Fruit fly (Drosophila melanogaster): ENCODE results near the gene CG17717.

CG17717 gene

DNA sequence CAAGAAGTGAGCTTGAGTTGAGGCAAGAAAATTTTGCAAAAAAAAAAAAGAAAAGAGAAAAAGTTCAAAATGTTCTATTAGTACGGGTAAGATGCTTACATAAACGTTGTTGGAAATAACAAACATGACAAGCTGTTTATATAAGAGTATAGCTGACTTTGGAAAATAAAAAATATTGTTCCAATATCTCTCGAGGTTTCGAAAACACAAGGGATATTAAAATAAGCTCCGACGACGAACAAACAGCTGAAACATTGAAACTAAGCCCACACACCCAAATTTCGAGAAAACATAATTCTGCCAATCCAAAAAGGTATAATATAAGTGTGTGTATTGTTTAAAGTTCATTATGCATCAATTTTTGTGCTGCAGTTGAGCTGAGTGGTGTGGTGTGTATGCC is 15.3 kb upstream of the CG17717 start:
- TF ChIP-seq CG13204 (GFP tag; optimal IDR thresholded peaks at IDR 0.05) (no peak), CG15710 (tag; optimal IDR thresholded peaks at IDR 0.05) (peak; percentile 36), D1 (tag; optimal IDR thresholded peaks at IDR 0.05) (no peak), gl (tag; optimal IDR thresholded peaks at IDR 0.05) (no peak), EcR (GFP tag; optimal IDR thresholded peaks at IDR 0.05) (no peak), Pif1A (GFP tag; optimal IDR thresholded peaks at IDR 0.05) (peak; percentile 19), CG17806 (tag; optimal IDR thresholded peaks at IDR 0.05) (peak; percentile 15), Ets98B (GFP tag; IDR thresholded peaks at IDR 0.05) (no peak), CG9948 (tag; optimal IDR thresholded peaks at IDR 0.05) (peak; percentile 17), CG4496 (GFP tag; IDR thresholded peaks at IDR 0.05) (no peak), CG34367 (tag; optimal IDR thresholded peaks at IDR 0.05) (no peak), rn (GFP tag; IDR thresholded peaks at IDR 0.05) (no peak), CG8301 (tag; optimal IDR thresholded peaks at IDR 0.05) (peak; percentile 37), CG10348 (GFP tag; IDR thresholded peaks at IDR 0.05) (no peak), Snoo (tag; optimal IDR thresholded peaks at IDR 0.05) (peak; percentile 16), Pif1B (GFP tag; optimal IDR thresholded peaks at IDR 0.05) (peak; percentile 4), CG32121 (GFP tag; IDR thresholded peaks at IDR 0.05) (no peak), CG8159 (tag; optimal IDR thresholded peaks at IDR 0.05) (peak; percentile 40), CG14655 (GFP tag; optimal IDR thresholded peaks at IDR 0.05) (peak; percentile 63), fd96Ca (GFP tag; IDR thresholded peaks at IDR 0.05) (peak; percentile 43; the same call in 1 of the 3 replicates), CG12605 (GFP tag; IDR thresholded peaks at IDR 0.05) (no peak)

DNA sequence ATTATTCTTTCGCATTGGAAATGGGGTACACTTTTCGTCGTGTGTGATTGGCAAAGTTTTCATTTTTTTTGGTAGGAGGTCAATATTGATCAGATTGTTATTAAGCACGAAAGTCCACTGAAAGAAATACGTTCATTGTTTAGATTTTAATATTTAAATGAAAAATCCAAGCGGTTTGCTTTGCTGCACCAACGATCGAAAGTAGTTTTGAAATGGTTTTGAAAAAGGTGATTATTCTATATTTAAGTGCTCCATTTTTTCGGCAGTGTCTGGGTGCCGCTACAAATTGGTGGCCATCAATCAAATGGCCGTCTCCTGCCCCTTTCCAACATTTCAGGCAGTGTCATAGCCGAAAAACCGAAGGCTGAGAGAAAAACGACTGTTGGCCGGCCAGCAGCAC is 14.6 kb upstream of the CG17717 start:
- TF ChIP-seq CG8301 (tag; optimal IDR thresholded peaks at IDR 0.05): peak; percentile 29
- no peak for TF ChIP-seq CG10348 (GFP tag; IDR thresholded peaks at IDR 0.05)
- TF ChIP-seq CG4496 (GFP tag; IDR thresholded peaks at IDR 0.05): peak; percentile 78
- TF ChIP-seq Pif1A (GFP tag; optimal IDR thresholded peaks at IDR 0.05): no peak
- TF ChIP-seq rn (GFP tag; IDR thresholded peaks at IDR 0.05): no peak
- TF ChIP-seq CG9948 (tag; optimal IDR thresholded peaks at IDR 0.05): no peak
- no peak for TF ChIP-seq Snoo (tag; optimal IDR thresholded peaks at IDR 0.05)
- TF ChIP-seq fd96Ca (GFP tag; IDR thresholded peaks at IDR 0.05): peak; percentile 68; the same call in 2 of the 3 replicates
- TF ChIP-seq CG15710 (tag; optimal IDR thresholded peaks at IDR 0.05): no peak
- TF ChIP-seq Ets98B (GFP tag; IDR thresholded peaks at IDR 0.05): peak; percentile 53
- peak; percentile 9 for TF ChIP-seq Pif1B (GFP tag; optimal IDR thresholded peaks at IDR 0.05)
- no peak for TF ChIP-seq EcR (GFP tag; optimal IDR thresholded peaks at IDR 0.05)
- TF ChIP-seq CG17806 (tag; optimal IDR thresholded peaks at IDR 0.05): no peak
- TF ChIP-seq CG34367 (tag; optimal IDR thresholded peaks at IDR 0.05): no peak
- TF ChIP-seq CG12605 (GFP tag; IDR thresholded peaks at IDR 0.05): peak; percentile 33; the same call in 1 of the 2 replicates
- TF ChIP-seq CG14655 (GFP tag; optimal IDR thresholded peaks at IDR 0.05): peak; percentile 27
- TF ChIP-seq CG32121 (GFP tag; IDR thresholded peaks at IDR 0.05): peak; percentile 13; the same call in 1 of the 2 replicates
- no peak for TF ChIP-seq CG13204 (GFP tag; optimal IDR thresholded peaks at IDR 0.05)
- TF ChIP-seq CG8159 (tag; optimal IDR thresholded peaks at IDR 0.05): no peak
- no peak for TF ChIP-seq D1 (tag; optimal IDR thresholded peaks at IDR 0.05)

DNA sequence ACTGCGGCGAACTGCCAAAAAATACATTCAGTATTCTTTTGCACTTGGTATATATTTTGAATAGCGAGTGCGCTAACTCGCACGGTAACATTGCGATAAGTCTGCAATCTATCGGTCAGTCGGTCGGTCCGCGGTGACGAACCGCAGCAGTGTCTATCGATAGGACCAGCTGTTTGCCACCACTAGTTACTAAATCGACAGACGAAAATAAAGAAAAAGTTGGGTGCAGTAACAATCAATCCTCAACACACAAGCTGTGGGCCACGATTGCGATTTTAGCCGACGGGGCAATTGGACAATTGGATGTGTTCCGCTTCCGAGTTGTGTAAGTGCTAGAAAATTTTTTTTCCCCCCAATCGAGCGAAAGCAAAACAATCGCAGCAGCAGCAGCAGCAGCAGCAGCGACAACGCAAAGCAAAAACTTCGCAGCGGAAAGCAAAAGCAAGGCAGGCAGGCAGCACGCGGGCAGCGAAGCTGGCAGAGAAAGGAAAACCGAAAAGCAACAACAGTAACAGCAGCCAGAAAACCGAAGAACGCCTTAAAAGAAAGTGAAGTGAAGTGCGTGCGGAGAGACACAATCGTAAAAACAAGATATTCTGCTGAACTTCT is 1.7 kb downstream of the CG17717 start, which contains the start of gene Pat1:
Gene Pat1, plus strand, starts transcription at position 96 of the 609 bp plus-strand sequence.
- TF ChIP-seq gl (tag; optimal IDR thresholded peaks at IDR 0.05) (no peak), CG10348 (GFP tag; IDR thresholded peaks at IDR 0.05) (no peak), CG4496 (GFP tag; IDR thresholded peaks at IDR 0.05) (0 out of 3 replicates have a peak, but pooled peaks have one; percentile 30), Ets98B (GFP tag; IDR thresholded peaks at IDR 0.05) (peak; percentile 20; the same call in 1 of the 2 replicates), CG13204 (GFP tag; optimal IDR thresholded peaks at IDR 0.05) (no peak), CG17806 (tag; optimal IDR thresholded peaks at IDR 0.05) (no peak), EcR (GFP tag; optimal IDR thresholded peaks at IDR 0.05) (peak; percentile 26), D1 (tag; optimal IDR thresholded peaks at IDR 0.05) (no peak), CG9948 (tag; optimal IDR thresholded peaks at IDR 0.05) (no peak), Pif1B (GFP tag; optimal IDR thresholded peaks at IDR 0.05) (no peak), rn (GFP tag; IDR thresholded peaks at IDR 0.05) (no peak), CG12605 (GFP tag; IDR thresholded peaks at IDR 0.05) (no peak), fd96Ca (GFP tag; IDR thresholded peaks at IDR 0.05) (no peak), CG8301 (tag; optimal IDR thresholded peaks at IDR 0.05) (peak; percentile 27), CG8159 (tag; optimal IDR thresholded peaks at IDR 0.05) (no peak), CG14655 (GFP tag; optimal IDR thresholded peaks at IDR 0.05) (no peak), Pif1A (GFP tag; optimal IDR thresholded peaks at IDR 0.05) (no peak), Snoo (tag; optimal IDR thresholded peaks at IDR 0.05) (peak; percentile 17), CG34367 (tag; optimal IDR thresholded peaks at IDR 0.05) (no peak), CG15710 (tag; optimal IDR thresholded peaks at IDR 0.05) (no peak), CG32121 (GFP tag; IDR thresholded peaks at IDR 0.05) (no peak)

DNA sequence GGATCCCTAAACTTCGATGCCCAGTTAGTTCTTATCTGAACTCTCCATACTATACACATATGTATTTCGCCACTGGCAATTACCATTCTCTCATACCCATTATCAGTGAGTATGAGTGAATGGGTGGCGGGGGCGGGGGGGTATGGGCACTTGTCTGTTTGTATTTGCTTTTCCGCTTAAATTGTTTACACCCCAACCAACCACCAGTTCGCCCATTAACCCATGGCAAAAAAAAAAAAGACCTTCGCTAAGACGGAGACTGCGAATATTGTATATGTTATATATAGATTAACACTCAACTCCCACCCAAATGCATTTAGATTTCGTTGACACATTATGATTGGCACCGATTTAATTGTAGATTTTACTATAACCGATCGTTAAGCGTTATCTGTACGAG is 3.0 kb downstream of the CG17717 start:
- TF ChIP-seq CG12605 (GFP tag; IDR thresholded peaks at IDR 0.05): no peak; the same call in 1 of the 2 replicates
- TF ChIP-seq CG32121 (GFP tag; IDR thresholded peaks at IDR 0.05): 0 out of 2 replicates have a peak, but pooled peaks have one; percentile 8
- TF ChIP-seq CG15710 (tag; optimal IDR thresholded peaks at IDR 0.05): no peak
- no peak for TF ChIP-seq CG8301 (tag; optimal IDR thresholded peaks at IDR 0.05)
- no peak for TF ChIP-seq Snoo (tag; optimal IDR thresholded peaks at IDR 0.05)
- TF ChIP-seq CG8159 (tag; optimal IDR thresholded peaks at IDR 0.05): peak; percentile 20
- TF ChIP-seq CG9948 (tag; optimal IDR thresholded peaks at IDR 0.05): no peak
- no peak for TF ChIP-seq CG14655 (GFP tag; optimal IDR thresholded peaks at IDR 0.05)
- peak; percentile 39; the same call in 2 of the 3 replicates for TF ChIP-seq CG4496 (GFP tag; IDR thresholded peaks at IDR 0.05)
- no peak for TF ChIP-seq Pif1B (GFP tag; optimal IDR thresholded peaks at IDR 0.05)
- TF ChIP-seq rn (GFP tag; IDR thresholded peaks at IDR 0.05): no peak
- TF ChIP-seq D1 (tag; optimal IDR thresholded peaks at IDR 0.05): no peak
- TF ChIP-seq Ets98B (GFP tag; IDR thresholded peaks at IDR 0.05): no peak
- no peak for TF ChIP-seq CG17806 (tag; optimal IDR thresholded peaks at IDR 0.05)
- peak; percentile 33 for TF ChIP-seq gl (tag; optimal IDR thresholded peaks at IDR 0.05)
- TF ChIP-seq CG34367 (tag; optimal IDR thresholded peaks at IDR 0.05): no peak
- TF ChIP-seq fd96Ca (GFP tag; IDR thresholded peaks at IDR 0.05): no peak
- TF ChIP-seq CG13204 (GFP tag; optimal IDR thresholded peaks at IDR 0.05): peak; percentile 9
- TF ChIP-seq EcR (GFP tag; optimal IDR thresholded peaks at IDR 0.05): no peak
- no peak for TF ChIP-seq CG10348 (GFP tag; IDR thresholded peaks at IDR 0.05)
- no peak for TF ChIP-seq Pif1A (GFP tag; optimal IDR thresholded peaks at IDR 0.05)

All from whole organism, pupa.